Fruit fly (Drosophila melanogaster) whole organism, embryonic: ENCODE measurements around the gene CG10383.

ENCODE experiments used
- ATbp ChIP-seq: fragments of 200-800 bp; sonication (Bioruptor generic); optimal IDR thresholded peaks from 2 replicates; lab custom pipeline; 2017; ENCODE audit warnings: missing biosample characterization, mild to moderate bottlenecking, missing genetic modification characterization, missing genetic modification reagents
- CG10209 ChIP-seq: fragments of 200-800 bp; sonication (Bioruptor generic); optimal IDR thresholded peaks from 3 replicates; lab custom pipeline; 2017; ENCODE audit warnings: missing biosample characterization, mild to moderate bottlenecking, missing genetic modification characterization, missing genetic modification reagents
- CG10267 ChIP-seq: fragments of 200-800 bp; sonication (Bioruptor generic); optimal IDR thresholded peaks from 2 replicates; lab custom pipeline; 2018; ENCODE audit warnings: missing biosample characterization, mild to moderate bottlenecking, missing genetic modification characterization, moderate library complexity
- CG10366 ChIP-seq: fragments of 200-800 bp; sonication (Bioruptor generic); IDR thresholded peaks from 2 replicates; pipeline ENCODE4 v1.3.6; 2022; ENCODE audit warnings: missing biosample characterization, missing genetic modification characterization
- CG11723 ChIP-seq: fragments of 200-800 bp; sonication (Bioruptor generic); optimal IDR thresholded peaks from 2 replicates; lab custom pipeline; 2017; ENCODE audit warnings: missing biosample characterization, mild to moderate bottlenecking, missing genetic modification characterization
- CG14710 ChIP-seq: fragments of 200-800 bp; sonication (Bioruptor generic); optimal IDR thresholded peaks from 3 replicates; lab custom pipeline; 2019; ENCODE audit warnings: missing biosample characterization, mild to moderate bottlenecking, missing genetic modification characterization, moderate library complexity
- CG17186 ChIP-seq: fragments of 200-800 bp; sonication (Bioruptor generic); optimal IDR thresholded peaks from 3 replicates; lab custom pipeline; 2017; ENCODE audit warnings: missing biosample characterization, missing genetic modification reagents, missing genetic modification characterization
- CG2678 ChIP-seq: fragments of 200-800 bp; sonication (Bioruptor generic); optimal IDR thresholded peaks from 3 replicates; lab custom pipeline; 2019; ENCODE audit warnings: missing biosample characterization, mild to moderate bottlenecking, missing genetic modification characterization, moderate library complexity
- CG32772 ChIP-seq: fragments of 200-800 bp; sonication (Bioruptor generic); IDR thresholded peaks from 2 replicates; pipeline ENCODE4 v1.3.6; 2022; ENCODE audit warnings: missing biosample characterization, missing genetic modification characterization
- CG42726 ChIP-seq: fragments of 200-800 bp; sonication (Bioruptor generic); IDR thresholded peaks from 2 replicates; pipeline ENCODE4 v1.3.6; 2022; ENCODE audit warnings: missing biosample characterization, missing genetic modification characterization; ENCODE audit not compliant: partially characterized antibody
- CG4404 ChIP-seq: fragments of 200-800 bp; sonication (Bioruptor generic); IDR thresholded peaks from 2 replicates; pipeline ENCODE4 v1.3.6; 2022; ENCODE audit warnings: missing biosample characterization, missing genetic modification characterization
- CG4424 ChIP-seq: fragments of 200-800 bp; sonication (Bioruptor generic); optimal IDR thresholded peaks from 3 replicates; lab custom pipeline; 2016; ENCODE audit warnings: missing biosample characterization, missing genetic modification characterization
- CG6254 ChIP-seq: fragments of 200-800 bp; sonication (Bioruptor generic); optimal IDR thresholded peaks from 3 replicates; lab custom pipeline; 2017; ENCODE audit warnings: mild to moderate bottlenecking, missing biosample characterization, missing genetic modification reagents, missing genetic modification characterization
- CG6272 ChIP-seq: fragments of 200-800 bp; sonication (Bioruptor generic); IDR thresholded peaks from 2 replicates; pipeline ENCODE4 v1.3.6; 2022; ENCODE audit warnings: missing biosample characterization, missing genetic modification characterization
- CG6654 ChIP-seq: fragments of 200-800 bp; sonication (Bioruptor generic); optimal IDR thresholded peaks from 2 replicates; lab custom pipeline; 2017; ENCODE audit warnings: missing biosample characterization, mild to moderate bottlenecking, missing genetic modification characterization
- CG7271 ChIP-seq: fragments of 200-800 bp; sonication (Bioruptor generic); optimal IDR thresholded peaks from 2 replicates; lab custom pipeline; 2018; ENCODE audit warnings: missing biosample characterization, mild to moderate bottlenecking, missing genetic modification characterization, moderate library complexity
- CG8290 ChIP-seq, 3 experiments: fragments of 200-800 bp; sonication (Bioruptor generic); optimal IDR thresholded peaks; 2 replicates each; lab custom pipeline; 2016 to 2019; ENCODE audit warnings: missing biosample characterization in 3 of 3, missing genetic modification characterization in 3 of 3, mild to moderate bottlenecking in 2 of 3, moderate library complexity in 1 of 3
- CG8765 ChIP-seq: fragments of 200-800 bp; sonication (Bioruptor generic); IDR thresholded peaks from 2 replicates; pipeline ENCODE4 v1.3.6; 2022; ENCODE audit warnings: missing biosample characterization, missing genetic modification characterization
- CG9437 ChIP-seq: fragments of 200-800 bp; sonication (Bioruptor generic); optimal IDR thresholded peaks from 2 replicates; lab custom pipeline; 2018; ENCODE audit warnings: missing biosample characterization, mild to moderate bottlenecking, missing genetic modification characterization
- CG9609 ChIP-seq: fragments of 200-800 bp; sonication (Bioruptor generic); optimal IDR thresholded peaks from 3 replicates; lab custom pipeline; 2016; ENCODE audit warnings: missing biosample characterization, missing genetic modification characterization
- CG9817 ChIP-seq: fragments of 200-800 bp; sonication (Bioruptor generic); optimal IDR thresholded peaks from 2 replicates; lab custom pipeline; 2018; ENCODE audit warnings: missing biosample characterization, mild to moderate bottlenecking, missing genetic modification characterization, moderate library complexity
- CG9876 ChIP-seq: fragments of 200-800 bp; sonication (Bioruptor generic); optimal IDR thresholded peaks from 2 replicates; lab custom pipeline; 2016; ENCODE audit warnings: missing biosample characterization, missing genetic modification characterization
- CrebB ChIP-seq: fragments of 200-800 bp; sonication (Bioruptor generic); optimal IDR thresholded peaks from 3 replicates; lab custom pipeline; 2018; ENCODE audit warnings: missing biosample characterization, mild to moderate bottlenecking, missing genetic modification characterization
- Dip3 ChIP-seq: fragments of 200-800 bp; sonication (Bioruptor generic); optimal IDR thresholded peaks from 3 replicates; lab custom pipeline; 2016; ENCODE audit warnings: missing biosample characterization, missing genetic modification characterization
- Gsc ChIP-seq: fragments of 200-800 bp; sonication (Bioruptor generic); IDR thresholded peaks from 2 replicates; pipeline ENCODE4 v1.3.6; 2022; ENCODE audit warnings: missing biosample characterization, missing genetic modification characterization
- Jarid2 ChIP-seq: fragments of 200-800 bp; sonication (Bioruptor generic); optimal IDR thresholded peaks from 3 replicates; lab custom pipeline; 2017; ENCODE audit warnings: mild to moderate bottlenecking, missing biosample characterization, missing genetic modification reagents, missing genetic modification characterization
- NC2α ChIP-seq: fragments of 200-800 bp; sonication (Bioruptor generic); optimal IDR thresholded peaks from 2 replicates; lab custom pipeline; 2016; ENCODE audit warnings: missing biosample characterization, missing genetic modification characterization
- Sox100B ChIP-seq: fragments of 200-800 bp; sonication (Bioruptor generic); optimal IDR thresholded peaks from 3 replicates; lab custom pipeline; 2018; ENCODE audit warnings: missing biosample characterization, mild to moderate bottlenecking, missing genetic modification characterization
- TFAM ChIP-seq: fragments of 200-800 bp; sonication (Bioruptor generic); optimal IDR thresholded peaks from 2 replicates; lab custom pipeline; 2017; ENCODE audit warnings: missing biosample characterization, missing genetic modification characterization, inconsistent platforms
- YL-1 ChIP-seq: fragments of 200-800 bp; sonication (Bioruptor generic); optimal IDR thresholded peaks from 3 replicates; lab custom pipeline; 2017; ENCODE audit warnings: missing biosample characterization, mild to moderate bottlenecking, missing genetic modification characterization
- aop ChIP-seq: fragments of 200-800 bp; sonication (Bioruptor generic); IDR thresholded peaks from 2 replicates; pipeline ENCODE4 v1.3.6; 2022; ENCODE audit warnings: missing biosample characterization, missing genetic modification characterization
- bigmax ChIP-seq: fragments of 200-800 bp; sonication (Bioruptor generic); optimal IDR thresholded peaks from 2 replicates; lab custom pipeline; 2018; ENCODE audit warnings: missing biosample characterization, mild to moderate bottlenecking, missing genetic modification characterization
- btn ChIP-seq: fragments of 200-800 bp; sonication (Bioruptor generic); optimal IDR thresholded peaks from 2 replicates; lab custom pipeline; 2016; ENCODE audit warnings: missing biosample characterization, missing genetic modification characterization
- caup ChIP-seq: fragments of 200-800 bp; sonication (Bioruptor generic); optimal IDR thresholded peaks from 3 replicates; lab custom pipeline; 2017; ENCODE audit warnings: missing biosample characterization, mild to moderate bottlenecking, missing genetic modification characterization, moderate library complexity; ENCODE audit not compliant: severe bottlenecking
- dmrt11E ChIP-seq: fragments of 200-800 bp; sonication (Bioruptor generic); optimal IDR thresholded peaks from 3 replicates; lab custom pipeline; 2018; ENCODE audit warnings: missing biosample characterization, mild to moderate bottlenecking, missing genetic modification characterization, moderate library complexity
- exex ChIP-seq: fragments of 200-800 bp; sonication (Bioruptor generic); optimal IDR thresholded peaks from 4 replicates; lab custom pipeline; 2018; ENCODE audit warnings: missing biosample characterization, mild to moderate bottlenecking, missing genetic modification characterization, moderate library complexity
- gce ChIP-seq: fragments of 200-800 bp; sonication (Bioruptor generic); IDR thresholded peaks from 3 replicates; pipeline ENCODE4 v1.3.6; 2022; ENCODE audit warnings: missing biosample characterization, missing genetic modification characterization
- ham ChIP-seq: fragments of 200-800 bp; sonication (Bioruptor generic); IDR thresholded peaks from 2 replicates; pipeline ENCODE4 v1.3.6; 2022; ENCODE audit warnings: missing biosample characterization, missing genetic modification characterization
- jigr1 ChIP-seq: fragments of 200-800 bp; sonication (Bioruptor generic); IDR thresholded peaks from 3 replicates; pipeline ENCODE4 v1.3.6; 2022; ENCODE audit warnings: missing biosample characterization, missing genetic modification characterization
- ken ChIP-seq: fragments of 200-800 bp; sonication (Bioruptor generic); IDR thresholded peaks from 3 replicates; pipeline ENCODE4 v1.3.6; 2022; ENCODE audit warnings: missing biosample characterization, missing genetic modification characterization
- knrl ChIP-seq: fragments of 200-800 bp; sonication (Bioruptor generic); IDR thresholded peaks from 3 replicates; pipeline ENCODE4 v1.3.6; 2022; ENCODE audit warnings: missing biosample characterization, missing genetic modification characterization; ENCODE audit not compliant: partially characterized antibody
- lilli ChIP-seq: fragments of 200-800 bp; sonication (Bioruptor generic); optimal IDR thresholded peaks from 3 replicates; lab custom pipeline; 2016; ENCODE audit warnings: missing biosample characterization, missing genetic modification characterization
- pb ChIP-seq: fragments of 200-800 bp; sonication (Bioruptor generic); optimal IDR thresholded peaks from 3 replicates; lab custom pipeline; 2016; ENCODE audit warnings: missing biosample characterization, missing genetic modification characterization
- pfk ChIP-seq: fragments of 200-800 bp; sonication (Bioruptor generic); optimal IDR thresholded peaks from 2 replicates; lab custom pipeline; 2018; ENCODE audit warnings: missing biosample characterization, mild to moderate bottlenecking, missing genetic modification characterization, moderate library complexity
- repo ChIP-seq: fragments of 200-800 bp; sonication (Bioruptor generic); optimal IDR thresholded peaks from 2 replicates; lab custom pipeline; 2016; ENCODE audit warnings: missing biosample characterization, missing genetic modification characterization
- sens-2 ChIP-seq: fragments of 200-800 bp; sonication (Bioruptor generic); IDR thresholded peaks from 2 replicates; pipeline ENCODE4 v1.3.6; 2022; ENCODE audit warnings: missing biosample characterization, missing genetic modification characterization
- shn ChIP-seq: fragments of 200-800 bp; sonication (Bioruptor generic); optimal IDR thresholded peaks from 3 replicates; lab custom pipeline; 2016; ENCODE audit warnings: missing biosample characterization, missing genetic modification characterization

Gene CG10383

dm6 chr2L:18705617-18706046, 10.2 kb upstream of the CG10383 start, which contains the start of gene Jwa (continued):
- TF ChIP-seq ham (GFP tag; lab: Robert Waterston, UW) = peak; percentile 88
- TF ChIP-seq CG6254 (GFP tag; lab: Kevin White, UChicago) = peak; percentile 28
- peak; percentile 92 for TF ChIP-seq CG8765 (GFP tag; lab: Robert Waterston, UW)
- peak; percentile 95 for TF ChIP-seq CG10209 (GFP tag; lab: Kevin White, UChicago)
- TF ChIP-seq CG9876 (GFP tag; lab: Kevin White, UChicago) = peak; percentile 87
- peak; percentile 96 for TF ChIP-seq dmrt11E
- TF ChIP-seq ken (GFP tag; lab: Robert Waterston, UW) = peak; percentile 95
- TF ChIP-seq lilli (GFP tag; lab: Kevin White, UChicago) = peak; percentile 97
- TF ChIP-seq exex (tag; lab: Kevin White, UChicago) = no peak
- TF ChIP-seq pb (GFP tag; lab: Kevin White, UChicago) = peak; percentile 67
- TF ChIP-seq btn (GFP tag; lab: Kevin White, UChicago) = peak; percentile 31
- TF ChIP-seq CrebB (tag; lab: Kevin White, UChicago) = peak; percentile 90
- peak; percentile 94 for TF ChIP-seq CG9817 (tag; lab: Kevin White, UChicago)
- peak; percentile 64 for TF ChIP-seq YL-1
- TF ChIP-seq knrl (GFP tag; lab: Robert Waterston, UW) = peak; percentile 100
- no peak for TF ChIP-seq pfk (GFP tag; lab: Kevin White, UChicago)
- peak; percentile 91 for TF ChIP-seq CG42726 (GFP tag; lab: Robert Waterston, UW)
- TF ChIP-seq gce (GFP tag; lab: Robert Waterston, UW) = 0 out of 3 replicates have a peak, but pooled peaks have one; percentile 35
- peak; percentile 85 for TF ChIP-seq CG2678 (tag; lab: Kevin White, UChicago)
- TF ChIP-seq CG8290 (GFP tag; optimal IDR thresholded peaks at IDR 0.05; lab: Kevin White, UChicago) = peak; percentile 89
- peak; percentile 69 to 92 for TF ChIP-seq CG8290 (tag; optimal IDR thresholded peaks at IDR 0.05; lab: Kevin White, UChicago)
- TF ChIP-seq CG4404 (GFP tag; lab: Robert Waterston, UW) = peak; percentile 94
- TF ChIP-seq NC2α = peak; percentile 43
- peak; percentile 96 for TF ChIP-seq CG6272 (GFP tag; lab: Robert Waterston, UW)
- TF ChIP-seq bigmax (GFP tag; lab: Kevin White, UChicago) = no peak
- peak; percentile 88 for TF ChIP-seq CG14710 (tag; lab: Kevin White, UChicago)
- peak; percentile 86 for TF ChIP-seq CG10267
- TF ChIP-seq Jarid2 (GFP tag; lab: Kevin White, UChicago) = peak; percentile 46
- TF ChIP-seq CG17186 (GFP tag; lab: Kevin White, UChicago) = peak; percentile 36

dm6 chr2L:18702721-18703488, 7.5 kb upstream of the CG10383 start, which contains the start of the genes CG10376 and CG10343:
Gene CG10376 (minus strand): TSS chr2L:18703105.
Gene CG10343 (plus strand): TSS chr2L:18703473.
- TF ChIP-seq Dip3 (GFP tag; lab: Kevin White, UChicago) (peak; percentile 65), ATbp (peak; percentile 74), sens-2 (GFP tag; lab: Robert Waterston, UW) (no peak), CG10366 (peak; percentile 81), CG14710 (tag; lab: Kevin White, UChicago) (peak; percentile 96), CG32772 (no peak; the same call in none of the 2 replicates), shn (GFP tag; lab: Kevin White, UChicago) (peak; percentile 44), CG4424 (peak; percentile 86), CG6654 (GFP tag; lab: Kevin White, UChicago) (peak; percentile 51), CG9437 (GFP tag; lab: Kevin White, UChicago) (peak; percentile 81), caup (GFP tag; lab: Kevin White, UChicago) (peak; percentile 83), Gsc (GFP tag; lab: Robert Waterston, UW) (peak; percentile 48; the same call in 1 of the 2 replicates), CG9609 (peak; percentile 74), CG6272 (GFP tag; lab: Robert Waterston, UW) (peak; percentile 92), TFAM (GFP tag; lab: Kevin White, UChicago) (no peak), CG11723 (GFP tag; lab: Kevin White, UChicago) (peak; percentile 83), repo (no peak), jigr1 (GFP tag; lab: Robert Waterston, UW) (peak; percentile 72; the same call in 2 of the 3 replicates), dmrt11E (peak; percentile 94), aop (GFP tag; lab: Robert Waterston, UW) (no peak), Sox100B (GFP tag; lab: Kevin White, UChicago) (peak; percentile 86), CG7271 (peak; percentile 66)
